Fruit fly (Drosophila melanogaster) Kc167 (cell line): ENCODE measurements around the gene CCT6.

ENCODE experiments used
- Myc ChIP-seq: fragments of >200 bp; optimal IDR thresholded peaks from 2 replicates; lab custom pipeline; 2017; ENCODE audit warnings: missing external identifiers
- Sin3A ChIP-seq: fragments of >200 bp; optimal IDR thresholded peaks from 2 replicates; lab custom pipeline; 2018; ENCODE audit warnings: missing external identifiers
- insv ChIP-seq: fragments of >200 bp; optimal IDR thresholded peaks from 3 replicates; lab custom pipeline; 2018; ENCODE audit warnings: missing external identifiers
- psq ChIP-seq: fragments of >200 bp; optimal IDR thresholded peaks from 2 replicates; lab custom pipeline; 2017; ENCODE audit warnings: missing external identifiers

- TF ChIP-seq Sin3A (lab: Kevin White, UChicago) (no peak), Myc (lab: Kevin White, UChicago) (no peak), psq (lab: Kevin White, UChicago) (no peak), insv (lab: Kevin White, UChicago) (no peak)
Observed at dm6 chrX:15710751-15711179, 35.7 kb upstream of the CCT6 start.
